Fruit fly (Drosophila melanogaster): Measurements from ENCODE around the gene peg.

Gene peg

dm6 chr3R:21023902-21024541, at the start of gene peg:
Gene peg, minus strand, starts transcription at chr3R:21024163.
- TF ChIP-seq HLH106 (tag; optimal IDR thresholded peaks at IDR 0.05) (peak; percentile 9), Jra (GFP tag; optimal IDR thresholded peaks at IDR 0.05) (no peak), Dfd (GFP tag; optimal IDR thresholded peaks at IDR 0.05) (no peak), Dif (GFP tag; optimal IDR thresholded peaks at IDR 0.05; ENCODE audit: partially characterized antibody) (no peak), Vsx2 (GFP tag; optimal IDR thresholded peaks at IDR 0.05; ENCODE audit: partially characterized antibody) (no peak), Mio (GFP tag; optimal IDR thresholded peaks at IDR 0.05) (no peak), foxo (GFP tag; optimal IDR thresholded peaks at IDR 0.05) (no peak), Abd-B (GFP tag; optimal IDR thresholded peaks at IDR 0.05) (no peak), dmrt93B (GFP tag; optimal IDR thresholded peaks at IDR 0.05) (no peak), sv (GFP tag; optimal IDR thresholded peaks at IDR 0.05) (no peak), GATAd (GFP tag; optimal IDR thresholded peaks at IDR 0.05) (no peak), psq (GFP tag; optimal IDR thresholded peaks at IDR 0.05) (no peak), usp (GFP tag; optimal IDR thresholded peaks at IDR 0.05) (no peak), Hnf4 (GFP tag; optimal IDR thresholded peaks at IDR 0.05) (no peak), fru (GFP tag; optimal IDR thresholded peaks at IDR 0.05) (no peak), N (GFP tag; optimal IDR thresholded peaks at IDR 0.05) (no peak), dsf (GFP tag; optimal IDR thresholded peaks at IDR 0.05; ENCODE audit: borderline replicate concordance) (no peak), woc (GFP tag; optimal IDR thresholded peaks at IDR 0.05) (no peak), CrebA (GFP tag; optimal IDR thresholded peaks at IDR 0.05; ENCODE audit: borderline replicate concordance) (peak; percentile 68), OdsH (GFP tag; optimal IDR thresholded peaks at IDR 0.05) (no peak), h (GFP tag; optimal IDR thresholded peaks at IDR 0.05) (no peak), pan (optimal IDR thresholded peaks at IDR 0.05) (no peak), brk (GFP tag; optimal IDR thresholded peaks at IDR 0.05) (no peak), br (GFP tag; optimal IDR thresholded peaks at IDR 0.05) (peak; percentile 37), Hr83 (GFP tag; optimal IDR thresholded peaks at IDR 0.05; ENCODE audit: poor library complexity, severe bottlenecking) (no peak), dl (GFP tag; optimal IDR thresholded peaks at IDR 0.05; ENCODE audit: insufficient read depth in 1 of 2, partially characterized antibody in 2 of 2) (no peak), sage (GFP tag; optimal IDR thresholded peaks at IDR 0.05) (peak; percentile 9), Hr78 (GFP tag; optimal IDR thresholded peaks at IDR 0.05) (no peak), Myc (optimal IDR thresholded peaks at IDR 0.05) (no peak), tai (GFP tag; optimal IDR thresholded peaks at IDR 0.05) (no peak), CG9705 (GFP tag; optimal IDR thresholded peaks at IDR 0.05) (no peak), ey (GFP tag; optimal IDR thresholded peaks at IDR 0.05) (no peak), jim (GFP tag; optimal IDR thresholded peaks at IDR 0.05) (no peak), Rel (GFP tag; optimal IDR thresholded peaks at IDR 0.05) (peak; percentile 84), Rel (tag; optimal IDR thresholded peaks at IDR 0.05) (no peak), lola (GFP tag; optimal IDR thresholded peaks at IDR 0.05) (no peak), Sp1 (GFP tag; optimal IDR thresholded peaks at IDR 0.05) (peak; percentile 72), CG32264 (GFP tag; optimal IDR thresholded peaks at IDR 0.05) (no peak), rgr (GFP tag; optimal IDR thresholded peaks at IDR 0.05) (no peak)

dm6 chr3R:21073707-21074106, 49.7 kb upstream of the peg start, which contains the start of gene dmrt93B:
Gene dmrt93B, plus strand, starts transcription at chr3R:21074007.
- TF ChIP-seq N (GFP tag; optimal IDR thresholded peaks at IDR 0.05) (no peak), sage (GFP tag; optimal IDR thresholded peaks at IDR 0.05) (no peak), Mio (GFP tag; optimal IDR thresholded peaks at IDR 0.05) (no peak), OdsH (GFP tag; optimal IDR thresholded peaks at IDR 0.05) (no peak), fru (GFP tag; optimal IDR thresholded peaks at IDR 0.05) (no peak), br (GFP tag; optimal IDR thresholded peaks at IDR 0.05) (no peak), Rel (GFP tag; optimal IDR thresholded peaks at IDR 0.05) (no peak), Rel (tag; optimal IDR thresholded peaks at IDR 0.05) (no peak), psq (GFP tag; optimal IDR thresholded peaks at IDR 0.05) (no peak), CrebA (GFP tag; optimal IDR thresholded peaks at IDR 0.05; ENCODE audit: borderline replicate concordance) (no peak), HLH106 (tag; optimal IDR thresholded peaks at IDR 0.05) (no peak), sv (GFP tag; optimal IDR thresholded peaks at IDR 0.05) (no peak), Dfd (GFP tag; optimal IDR thresholded peaks at IDR 0.05) (no peak), usp (GFP tag; optimal IDR thresholded peaks at IDR 0.05) (no peak), Hr78 (GFP tag; optimal IDR thresholded peaks at IDR 0.05) (no peak), ey (GFP tag; optimal IDR thresholded peaks at IDR 0.05) (no peak)

Measured in whole organism, wandering third instar larva.